Worm (Caenorhabditis elegans) whole organism, L3 larva: ENCODE measurements around the gene ndub-6.

Experiments
- R02D3.7 ChIP-seq: fragments of 150-350 bp; optimal IDR thresholded peaks from 2 replicates; lab custom pipeline; 2014; ENCODE audit warnings: missing biosample characterization, missing genetic modification characterization
- aly-2 ChIP-seq: fragments of 150-350 bp; optimal IDR thresholded peaks from 2 replicates; lab custom pipeline; 2014; ENCODE audit warnings: missing biosample characterization, missing genetic modification characterization
- ama-1 ChIP-seq: fragments of 150-350 bp; optimal IDR thresholded peaks from 2 replicates; lab custom pipeline; 2018
- ceh-82 ChIP-seq: fragments of 150-350 bp; optimal IDR thresholded peaks from 2 replicates; lab custom pipeline; 2014; ENCODE audit warnings: missing biosample characterization, missing genetic modification characterization
- egl-27 ChIP-seq: sonication (generic microtip); optimal IDR thresholded peaks from 4 replicates; lab custom pipeline; 2017; ENCODE audit warnings: missing biosample characterization, missing genetic modification reagents, missing genetic modification characterization
- elt-2 ChIP-seq: sonication (generic microtip); optimal IDR thresholded peaks from 2 replicates; lab custom pipeline; 2016; ENCODE audit warnings: missing genetic modification reagents, mild to moderate bottlenecking, missing genetic modification characterization, missing compliant biosample characterization
- elt-3 ChIP-seq, 3 experiments: fragments of 150-350 bp in 1 of 3; sonication (generic microtip) in 2 of 3; optimal IDR thresholded peaks; 2 replicates in 2 of 3; 4 replicates in 1 of 3; lab custom pipeline; 2014 to 2017; ENCODE audit warnings: missing biosample characterization in 3 of 3, missing genetic modification characterization in 3 of 3
- eor-1 ChIP-seq, 2 experiments: fragments of 150-350 bp; optimal IDR thresholded peaks; 2 replicates each; lab custom pipeline; 2014 to 2018; ENCODE audit warnings: missing biosample characterization in 2 of 2, missing genetic modification characterization in 2 of 2
- fkh-10 ChIP-seq: sonication (generic microtip); optimal IDR thresholded peaks from 2 replicates; lab custom pipeline; 2017; ENCODE audit warnings: missing biosample characterization, missing genetic modification reagents, missing genetic modification characterization
- fkh-2 ChIP-seq: fragments of 150-350 bp; optimal IDR thresholded peaks from 2 replicates; lab custom pipeline; 2014; ENCODE audit warnings: missing biosample characterization, missing genetic modification reagents, missing genetic modification characterization
- hmg-11 ChIP-seq: sonication (generic microtip); optimal IDR thresholded peaks from 2 replicates; lab custom pipeline; 2016; ENCODE audit warnings: missing genetic modification characterization, missing compliant biosample characterization
- jun-1 ChIP-seq: fragments of 150-350 bp; optimal IDR thresholded peaks from 2 replicates; lab custom pipeline; 2014; ENCODE audit warnings: missing biosample characterization, missing genetic modification reagents, missing genetic modification characterization
- lin-15B ChIP-seq: fragments of 150-350 bp; optimal IDR thresholded peaks from 2 replicates; lab custom pipeline; 2014; ENCODE audit warnings: missing biosample characterization, missing genetic modification characterization
- lin-39 ChIP-seq: fragments of 150-350 bp; optimal IDR thresholded peaks from 2 replicates; lab custom pipeline; 2018; ENCODE audit warnings: missing biosample characterization, missing genetic modification reagents, missing genetic modification characterization
- lsy-12 ChIP-seq: sonication (generic microtip); optimal IDR thresholded peaks from 2 replicates; lab custom pipeline; 2016; ENCODE audit warnings: mild to moderate bottlenecking, missing genetic modification characterization, missing compliant biosample characterization
- mdl-1 ChIP-seq: fragments of 150-350 bp; optimal IDR thresholded peaks from 2 replicates; lab custom pipeline; 2014; ENCODE audit warnings: missing biosample characterization, missing genetic modification characterization
- mml-1 ChIP-seq: fragments of 150-350 bp; sonication (generic microtip); optimal IDR thresholded peaks from 3 replicates; lab custom pipeline; 2014; ENCODE audit warnings: missing biosample characterization, missing genetic modification characterization
- nfya-1 ChIP-seq: sonication (generic microtip); optimal IDR thresholded peaks from 2 replicates; lab custom pipeline; 2017; ENCODE audit warnings: missing genetic modification characterization, mild to moderate bottlenecking, missing compliant biosample characterization, antibody characterized with exemption, moderate library complexity; ENCODE audit not compliant: insufficient read depth
- nhr-12 ChIP-seq: fragments of 150-350 bp; optimal IDR thresholded peaks from 2 replicates; lab custom pipeline; 2014; ENCODE audit warnings: missing biosample characterization, missing genetic modification characterization
- nhr-23 ChIP-seq: fragments of 150-350 bp; optimal IDR thresholded peaks from 2 replicates; lab custom pipeline; 2014; ENCODE audit warnings: missing biosample characterization, missing genetic modification reagents, missing genetic modification characterization
- nhr-237 ChIP-seq: fragments of 150-350 bp; optimal IDR thresholded peaks from 2 replicates; lab custom pipeline; 2014; ENCODE audit warnings: missing biosample characterization, missing genetic modification characterization
- nhr-25 ChIP-seq: sonication (generic microtip); optimal IDR thresholded peaks from 2 replicates; lab custom pipeline; 2017; ENCODE audit warnings: missing biosample characterization, missing genetic modification characterization
- nhr-28 ChIP-seq: fragments of 150-350 bp; optimal IDR thresholded peaks from 2 replicates; lab custom pipeline; 2014; ENCODE audit warnings: missing biosample characterization, missing genetic modification characterization
- nhr-43 ChIP-seq: sonication (generic microtip); optimal IDR thresholded peaks from 2 replicates; lab custom pipeline; 2016; ENCODE audit warnings: mild to moderate bottlenecking, missing genetic modification characterization, missing compliant biosample characterization; ENCODE audit not compliant: poor library complexity, severe bottlenecking
- nhr-67 ChIP-seq: fragments of 150-350 bp; optimal IDR thresholded peaks from 2 replicates; lab custom pipeline; 2014; ENCODE audit warnings: missing biosample characterization, missing genetic modification characterization
- nhr-76 ChIP-seq: fragments of 150-350 bp; sonication (generic microtip); optimal IDR thresholded peaks from 5 replicates; lab custom pipeline; 2014; ENCODE audit warnings: missing biosample characterization, missing genetic modification characterization
- pqm-1 ChIP-seq: fragments of 150-350 bp; optimal IDR thresholded peaks from 2 replicates; lab custom pipeline; 2017; ENCODE audit warnings: missing biosample characterization, missing genetic modification characterization, inconsistent platforms
- skn-1 ChIP-seq: fragments of 150-350 bp; optimal IDR thresholded peaks from 2 replicates; lab custom pipeline; 2014; ENCODE audit warnings: missing biosample characterization, missing genetic modification characterization
- tbx-2 ChIP-seq: sonication (generic microtip); optimal IDR thresholded peaks from 2 replicates; lab custom pipeline; 2016; ENCODE audit warnings: mild to moderate bottlenecking, missing genetic modification characterization, missing compliant biosample characterization
- zag-1 ChIP-seq: fragments of 150-350 bp; optimal IDR thresholded peaks from 2 replicates; lab custom pipeline; 2014; ENCODE audit warnings: missing biosample characterization, missing genetic modification characterization
- ztf-11 ChIP-seq: fragments of 150-350 bp; optimal IDR thresholded peaks from 2 replicates; lab custom pipeline; 2014; ENCODE audit warnings: missing biosample characterization, missing genetic modification characterization

Gene ndub-6

ce11 chrIV:11656144-11656780 is 4.1 kb downstream of the ndub-6 start, which contains the start of gene ZK809.5:
Gene ZK809.5, plus strand, starts transcription at chrIV:11656730.
- TF ChIP-seq hmg-11 (tag; lab: Kevin White, UChicago) (peak; percentile 34), zag-1 (tag; lab: Kevin White, UChicago) (no peak), skn-1 (no peak), nfya-1 (tag; lab: Kevin White, UChicago) (peak; percentile 20)
- TF ChIP-seq, all 47 proteins: peak for 2

ce11 chrIV:11659794-11660312 is 7.7 kb downstream of the ndub-6 start, which contains the start of gene ZK792.1:
Gene ZK792.1, plus strand, starts transcription at chrIV:11659844.
- TF ChIP-seq lsy-12 (tag; lab: Kevin White, UChicago), result no peak
- TF ChIP-seq aly-2 (tag; lab: Kevin White, UChicago), result no peak
- TF ChIP-seq nhr-12 (tag; lab: Kevin White, UChicago), result no peak
- no peak for TF ChIP-seq zag-1 (tag; lab: Kevin White, UChicago)
- TF ChIP-seq lin-39 (tag; lab: Kevin White, UChicago), result no peak
- TF ChIP-seq nhr-76 (tag; lab: Kevin White, UChicago), result no peak
- no peak for TF ChIP-seq eor-1 (tag; optimal IDR thresholded peaks at IDR 0.05; lab: Kevin White, UChicago)
- TF ChIP-seq ceh-82 (tag; lab: Kevin White, UChicago), result no peak

ce11 chrIV:11665010-11665409 is 12.8 kb downstream of the ndub-6 start, which contains the start of gene ZK809.9:
Gene ZK809.9, plus strand, starts transcription at chrIV:11665310.
- TF ChIP-seq mml-1 (tag; lab: Kevin White, UChicago) (no peak), skn-1 (no peak), pqm-1 (tag; lab: Kevin White, UChicago) (no peak), fkh-2 (tag; lab: Kevin White, UChicago) (no peak), mdl-1 (tag; lab: Kevin White, UChicago) (no peak)

- no peak for TF ChIP-seq zag-1 (tag; lab: Kevin White, UChicago)
- TF ChIP-seq elt-3 (tag; optimal IDR thresholded peaks at IDR 0.05; lab: Kevin White, UChicago), result no peak
- TF ChIP-seq ceh-82 (tag; lab: Kevin White, UChicago), result no peak
- TF ChIP-seq ztf-11, result no peak
- TF ChIP-seq fkh-10 (GFP tag; lab: Kevin White, UChicago), result no peak
- no peak for TF ChIP-seq mdl-1 (tag; lab: Kevin White, UChicago)
- TF ChIP-seq nhr-23 (tag; lab: Kevin White, UChicago), result no peak
- TF ChIP-seq lin-15B, result no peak
- TF ChIP-seq nhr-43 (tag; lab: Kevin White, UChicago), result no peak
- no peak for TF ChIP-seq lin-39 (tag; lab: Kevin White, UChicago)
- no peak for TF ChIP-seq ama-1 (lab: Kevin White, UChicago)
- no peak for TF ChIP-seq jun-1 (tag; lab: Kevin White, UChicago)
- TF ChIP-seq nhr-67 (tag; lab: Kevin White, UChicago), result no peak
- TF ChIP-seq nhr-28, result no peak
- no peak for TF ChIP-seq nfya-1 (tag; lab: Kevin White, UChicago)
- TF ChIP-seq, all 47 proteins: peak for 0
Observed at ce11 chrIV:11668001-11668400, 15.8 kb downstream of the ndub-6 start, which contains the start of gene atg-4.2. Gene atg-4.2, plus strand, starts transcription at chrIV:11668024.

- TF ChIP-seq zag-1 (tag; lab: Kevin White, UChicago), result no peak
- TF ChIP-seq tbx-2, result no peak
- no peak for TF ChIP-seq nhr-67 (tag; lab: Kevin White, UChicago)
- no peak for TF ChIP-seq R02D3.7 (tag; lab: Kevin White, UChicago)
- no peak for TF ChIP-seq elt-2
- TF ChIP-seq ama-1 (lab: Kevin White, UChicago), result no peak
- TF ChIP-seq lin-15B, result no peak
- TF ChIP-seq fkh-10 (GFP tag; lab: Kevin White, UChicago), result no peak
- no peak for TF ChIP-seq nhr-25 (tag; lab: Kevin White, UChicago)
- TF ChIP-seq pqm-1 (tag; lab: Kevin White, UChicago), result no peak
- no peak for TF ChIP-seq egl-27 (tag; lab: Kevin White, UChicago)
- TF ChIP-seq nhr-237 (tag; lab: Kevin White, UChicago), result no peak
Observed at ce11 chrIV:11673543-11673942, 21.3 kb downstream of the ndub-6 start, which contains the start of gene inx-8. Gene inx-8, plus strand, starts transcription at chrIV:11673843.
